Fruit fly (Drosophila melanogaster) whole organism, wandering third instar larva: ENCODE measurements around the gene CG12592.

ENCODE experiments used
- h ChIP-seq: fragments of 200-800 bp; sonication (Bioruptor generic); optimal IDR thresholded peaks from 3 replicates; lab custom pipeline; 2016; ENCODE audit warnings: missing biosample characterization, mild to moderate bottlenecking, missing genetic modification characterization
- pan ChIP-seq: fragments of >200 bp; optimal IDR thresholded peaks from 2 replicates; lab custom pipeline; 2017

- TF ChIP-seq pan (lab: Kevin White, UChicago) (no peak), h (GFP tag; lab: Kevin White, UChicago) (no peak)
Measured at dm6 chr3R:10352844-10353243, 14.7 kb downstream of the CG12592 start.
